Fruit fly (Drosophila melanogaster) whole organism, embryonic: ENCODE data around the gene NT1.

ENCODE experiments used
- CG10654 ChIP-seq: fragments of 200-800 bp; sonication (Bioruptor generic); optimal IDR thresholded peaks from 2 replicates; lab custom pipeline; 2016; ENCODE audit warnings: missing biosample characterization, missing genetic modification characterization
- Hand ChIP-seq: fragments of 200-800 bp; sonication (Bioruptor generic); optimal IDR thresholded peaks from 2 replicates; lab custom pipeline; 2017; ENCODE audit warnings: mild to moderate bottlenecking, missing biosample characterization, missing genetic modification reagents, missing genetic modification characterization
- Hr78 ChIP-seq, 2 experiments: fragments of 200-800 bp in 1 of 2; fragments of >200 bp in 1 of 2; sonication (Bioruptor generic) in 1 of 2; optimal IDR thresholded peaks; 2 replicates each; lab custom pipeline; 2017 to 2019; ENCODE audit warnings: missing biosample characterization in 2 of 2, missing genetic modification characterization in 2 of 2, mild to moderate bottlenecking in 1 of 2, moderate library complexity in 1 of 2
- eyg ChIP-seq: fragments of 200-800 bp; sonication (Bioruptor generic); optimal IDR thresholded peaks from 3 replicates; lab custom pipeline; 2016; ENCODE audit warnings: missing biosample characterization, missing genetic modification characterization
- sens ChIP-seq: fragments of 200-800 bp; sonication (Bioruptor generic); peaks from one replicate; lab custom pipeline; 2016; ENCODE audit warnings: missing biosample characterization, missing genetic modification characterization

dm6 chr3L:4555136-4555535 is 46.9 kb upstream of the NT1 start, which contains the start of gene CG33777:
- no peak for TF ChIP-seq sens (GFP tag; lab: Kevin White, UChicago)
- TF ChIP-seq Hand (GFP tag; lab: Kevin White, UChicago): no peak
- TF ChIP-seq eyg (GFP tag; lab: Kevin White, UChicago): no peak
- no peak for TF ChIP-seq CG10654
- TF ChIP-seq Hr78 (GFP tag; optimal IDR thresholded peaks at IDR 0.05; lab: Kevin White, UChicago): no peak
